Fruit fly (Drosophila melanogaster): ENCODE data around the gene CG3061.

CG3061 gene

dm6 chr3R:14019407-14020050, 12.6 kb upstream of the CG3061 start (continued):
- TF ChIP-seq CG9437 (GFP tag; optimal IDR thresholded peaks at IDR 0.05): no peak
- TF ChIP-seq Adf1 (GFP tag; IDR thresholded peaks at IDR 0.05): peak; percentile 64; the same call in 1 of the 2 replicates
- no peak for TF ChIP-seq esg (GFP tag; conservative IDR thresholded peaks at IDR 0.05)
- TF ChIP-seq CG10543 (GFP tag; optimal IDR thresholded peaks at IDR 0.05): peak; percentile 78
- TF ChIP-seq CG7963 (GFP tag; IDR thresholded peaks at IDR 0.05; ENCODE audit: partially characterized antibody): no peak
- TF ChIP-seq Rfx (GFP tag; IDR thresholded peaks at IDR 0.05): no peak
- 0 out of 2 replicates have a peak, but pooled peaks have one; percentile 21 for TF ChIP-seq crol (GFP tag; IDR thresholded peaks at IDR 0.05)
- TF ChIP-seq CG4360 (GFP tag; IDR thresholded peaks at IDR 0.05): peak; percentile 41; the same call in 1 of the 2 replicates
- TF ChIP-seq CG31388 (GFP tag; optimal IDR thresholded peaks at IDR 0.05): no peak
- 0 out of 3 replicates have a peak, but pooled peaks have one; percentile 26 for TF ChIP-seq CG11695 (GFP tag; IDR thresholded peaks at IDR 0.05)
- TF ChIP-seq NfI (GFP tag; optimal IDR thresholded peaks at IDR 0.05): no peak
- peak; percentile 53 for TF ChIP-seq HmgZ (tag; optimal IDR thresholded peaks at IDR 0.05)
- peak; percentile 5 for TF ChIP-seq dmrt99B (tag; optimal IDR thresholded peaks at IDR 0.05)
- TF ChIP-seq tna (GFP tag; IDR thresholded peaks at IDR 0.05; ENCODE audit: partially characterized antibody): 0 out of 2 replicates have a peak, but pooled peaks have one; percentile 28
- TF ChIP-seq D19A (tag; optimal IDR thresholded peaks at IDR 0.05): no peak
- TF ChIP-seq CG14441 (GFP tag; IDR thresholded peaks at IDR 0.05): 0 out of 2 replicates have a peak, but pooled peaks have one; percentile 9
- peak; percentile 1 for TF ChIP-seq CG4820 (GFP tag; optimal IDR thresholded peaks at IDR 0.05)
- peak; percentile 28 for TF ChIP-seq Hmr (GFP tag; optimal IDR thresholded peaks at IDR 0.05)
- TF ChIP-seq exex (tag; optimal IDR thresholded peaks at IDR 0.05): peak; percentile 57
- no peak for TF ChIP-seq Mad (GFP tag; optimal IDR thresholded peaks at IDR 0.05)
- TF ChIP-seq abd-A (tag; optimal IDR thresholded peaks at IDR 0.05): peak; percentile 17
- peak; percentile 34; the same call in 1 of the 2 replicates for TF ChIP-seq Atf6 (GFP tag; IDR thresholded peaks at IDR 0.05)
- TF ChIP-seq cad (GFP tag; optimal IDR thresholded peaks at IDR 0.05): no peak
- TF ChIP-seq CG6765 (GFP tag; optimal IDR thresholded peaks at IDR 0.05): peak; percentile 20
- no peak for TF ChIP-seq CG3065 (GFP tag; optimal IDR thresholded peaks at IDR 0.05)
- no peak for TF ChIP-seq schlank (tag; optimal IDR thresholded peaks at IDR 0.05)
- no peak for TF ChIP-seq tup (GFP tag; optimal IDR thresholded peaks at IDR 0.05)
- no peak for TF ChIP-seq ara (GFP tag; IDR thresholded peaks at IDR 0.05)
- TF ChIP-seq kni (GFP tag; optimal IDR thresholded peaks at IDR 0.05): peak; percentile 53
- TF ChIP-seq so (GFP tag; IDR thresholded peaks at IDR 0.05): no peak
- no peak for TF ChIP-seq CG15073 (GFP tag; optimal IDR thresholded peaks at IDR 0.05)
- peak; percentile 11 for TF ChIP-seq CG15514 (GFP tag; optimal IDR thresholded peaks at IDR 0.05)
- TF ChIP-seq crp (GFP tag; optimal IDR thresholded peaks at IDR 0.05): no peak
- TF ChIP-seq CG30403 (GFP tag; optimal IDR thresholded peaks at IDR 0.05): no peak
- no peak for TF ChIP-seq salm (tag; optimal IDR thresholded peaks at IDR 0.05)
- no peak for TF ChIP-seq prd (optimal IDR thresholded peaks at IDR 0.05)
- no peak for TF ChIP-seq prd (GFP tag; IDR thresholded peaks at IDR 0.05)
- peak; percentile 12 for TF ChIP-seq CG13894 (tag; optimal IDR thresholded peaks at IDR 0.05)
- TF ChIP-seq Atf3 (GFP tag; optimal IDR thresholded peaks at IDR 0.05): peak; percentile 21
- no peak for TF ChIP-seq CG8478 (optimal IDR thresholded peaks at IDR 0.05)
- 0 out of 3 replicates have a peak, but pooled peaks have one; percentile 16 for TF ChIP-seq Aef1 (GFP tag; IDR thresholded peaks at IDR 0.05)
- no peak for TF ChIP-seq pan (optimal IDR thresholded peaks at IDR 0.05)
- no peak for TF ChIP-seq pan (GFP tag; optimal IDR thresholded peaks at IDR 0.05 in 1 of 2, IDR thresholded peaks at IDR 0.05 in 1 of 2)
- peak in 1 of 2 experiments; percentile 3 for TF ChIP-seq Hr78 (GFP tag; optimal IDR thresholded peaks at IDR 0.05)
- TF ChIP-seq ftz-f1 (GFP tag; optimal IDR thresholded peaks at IDR 0.05): peak; percentile 67
- TF ChIP-seq chif (GFP tag; optimal IDR thresholded peaks at IDR 0.05): no peak
- TF ChIP-seq Blimp-1 (GFP tag; optimal IDR thresholded peaks at IDR 0.05): peak; percentile 28
- TF ChIP-seq CG2199 (GFP tag; IDR thresholded peaks at IDR 0.05): peak; percentile 82; the same call in 1 of the 3 replicates
- TF ChIP-seq sens (GFP tag): peak; percentile 42
- TF ChIP-seq CG13424 (tag; optimal IDR thresholded peaks at IDR 0.05): no peak
